Fruit fly (Drosophila melanogaster) ovary, adult (tissue): ENCODE results near the gene CG11380.
A peak's percentile ranks its signal among the peaks of the same experiment; 100 is the strongest.

Experiments used
- CG17801 ChIP-seq: fragments of 200-800 bp; optimal IDR thresholded peaks from 2 replicates; lab custom pipeline; 2019; ENCODE audit warnings: missing biosample characterization, mild to moderate bottlenecking, missing genetic modification characterization, moderate library complexity; ENCODE audit not compliant: partially characterized antibody

CG11380 gene

DNA sequence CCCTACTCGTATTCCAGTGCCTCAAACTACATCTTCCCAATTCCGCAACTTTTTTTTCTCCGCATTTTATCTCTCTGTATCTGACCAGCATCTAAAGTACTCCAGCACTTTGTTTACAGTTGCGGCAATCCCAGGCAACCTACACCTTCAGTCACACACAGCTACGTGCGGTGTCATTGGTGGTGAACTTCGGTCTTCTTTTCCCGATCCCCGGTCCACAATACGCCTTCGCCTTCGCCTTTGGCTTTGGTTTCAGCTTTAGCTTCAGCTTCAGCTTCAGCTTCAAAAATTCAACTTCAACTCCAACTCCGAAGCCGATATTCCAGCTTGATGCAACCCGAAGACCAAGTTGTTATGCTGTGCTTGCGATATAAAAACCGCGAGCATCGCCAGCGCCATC lies at the start of gene CG11380:
Gene CG11380 (plus strand): TSS at position 301 of the 400 bp plus-strand sequence.
- no peak for TF ChIP-seq CG17801

DNA sequence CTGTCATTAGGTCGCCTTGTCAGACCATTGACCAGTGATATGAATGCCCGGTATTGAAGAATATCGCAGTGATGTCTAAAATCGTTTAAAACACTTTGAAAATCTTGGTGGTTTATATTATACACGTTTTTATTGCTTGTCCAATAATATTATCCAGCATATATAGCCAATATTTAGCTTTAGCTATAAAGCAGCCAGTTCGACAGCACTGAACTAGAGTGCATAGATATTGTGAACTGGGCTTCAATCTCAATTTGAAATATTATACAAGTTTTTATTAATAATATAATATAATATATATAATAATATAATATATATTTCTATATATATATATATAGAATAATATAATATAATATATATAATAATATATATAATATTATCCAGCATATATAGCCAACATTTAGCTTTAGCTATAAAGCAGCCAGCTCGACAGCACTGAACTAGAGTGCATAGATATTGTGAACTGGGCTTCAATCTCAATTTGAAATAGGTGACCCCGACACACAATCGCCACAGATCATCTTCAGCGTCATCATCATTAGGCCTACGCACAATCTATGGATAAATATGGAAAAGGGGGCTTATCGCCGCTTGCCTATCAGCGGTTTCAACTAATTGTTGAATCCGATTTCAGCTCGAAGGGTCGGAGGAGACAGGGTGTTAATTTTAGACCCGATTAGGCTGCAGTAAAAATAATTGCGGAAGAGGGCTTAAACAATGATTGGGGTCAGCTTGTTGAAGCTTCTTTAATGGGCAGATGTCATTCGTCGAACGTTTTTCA lies 48.4 kb upstream of the CG11380 start:
- TF ChIP-seq CG17801, result no peak

DNA sequence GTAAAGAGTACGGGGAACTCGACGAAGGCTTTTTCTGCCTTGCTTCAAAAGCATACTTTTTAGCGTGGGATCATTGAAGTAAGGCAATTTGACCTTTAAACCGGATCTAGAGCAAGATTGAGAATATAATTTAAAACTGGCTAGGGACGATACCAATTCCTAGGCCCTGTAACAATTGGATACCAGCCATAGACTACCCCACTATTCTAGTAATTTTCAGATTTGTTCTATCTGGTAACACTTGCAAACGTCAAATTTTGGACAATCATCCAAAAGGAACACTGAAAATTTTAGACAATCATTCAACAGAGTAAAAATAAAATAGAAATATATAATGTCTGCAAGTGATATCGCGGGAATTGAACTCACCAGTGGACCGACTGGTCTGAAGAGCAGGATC lies 45.8 kb upstream of the CG11380 start, which contains the start of gene CG14628:
Gene CG14628 (plus strand): TSS at position 301 of the 400 bp plus-strand sequence.
- no peak for TF ChIP-seq CG17801

DNA sequence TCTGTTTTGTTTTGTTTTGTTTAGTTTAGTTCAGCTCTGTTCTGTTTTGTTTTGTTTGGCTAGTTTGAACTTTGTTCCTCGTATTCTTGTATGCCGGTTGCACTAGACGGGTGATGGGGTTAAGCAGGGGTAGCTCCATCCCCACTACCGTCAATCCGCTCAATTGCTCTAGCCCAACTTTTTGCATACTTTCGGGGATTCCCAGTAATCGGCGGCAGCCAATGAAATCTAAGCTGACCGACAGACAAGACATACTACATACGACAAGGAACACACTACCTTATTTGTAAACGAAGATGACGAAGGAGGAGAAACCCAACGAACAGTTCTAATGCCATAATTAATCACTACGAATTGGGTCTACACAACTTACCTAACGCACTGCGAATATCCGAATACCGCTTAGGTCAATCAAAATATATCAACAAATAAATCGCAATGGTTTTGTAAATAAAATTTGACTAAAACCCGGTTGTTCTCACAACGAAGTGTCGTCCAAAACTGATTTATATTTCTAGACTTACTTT lies 29.1 kb upstream of the CG11380 start, which contains the start of gene eIF4E7:
Gene eIF4E7 (minus strand): TSS at position 477 of the 527 bp plus-strand sequence.
- TF ChIP-seq CG17801, result no peak

DNA sequence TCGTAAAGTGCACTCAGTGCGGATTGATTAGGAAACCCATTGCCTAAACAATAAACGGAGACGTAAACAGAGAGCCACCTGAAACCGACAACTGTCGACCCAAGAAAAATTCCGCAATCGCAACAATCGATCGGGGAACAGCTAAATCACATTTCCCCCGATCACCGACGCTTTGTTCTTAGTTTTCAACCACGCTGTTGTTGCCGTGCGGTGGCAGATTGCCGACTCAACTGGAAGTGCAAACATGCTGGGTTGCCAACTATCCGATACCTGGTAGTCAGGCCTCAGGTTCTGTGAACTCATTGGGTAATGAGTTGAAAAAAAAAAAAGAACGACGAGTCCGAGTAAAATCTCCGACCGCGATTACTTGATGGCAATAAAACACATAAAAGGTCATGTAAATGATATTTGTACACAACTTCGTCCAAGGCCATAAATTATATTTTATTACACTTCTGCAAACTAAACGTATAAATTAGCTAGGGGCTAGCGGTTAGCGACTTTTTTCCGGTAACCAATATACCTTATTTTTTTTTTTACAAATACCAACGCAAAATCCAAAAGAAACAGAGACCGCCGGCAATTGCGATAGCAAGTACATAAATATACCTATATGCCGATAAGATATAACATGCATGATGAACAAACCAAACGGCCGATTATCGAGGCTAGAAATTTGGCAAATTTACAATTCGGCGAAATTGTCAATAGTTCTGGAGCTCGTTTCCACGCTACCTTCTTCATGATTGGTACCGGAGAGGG lies 20.8 kb upstream of the CG11380 start, which contains the start of gene CG11378:
Gene CG11378 (plus strand): TSS at position 712 of the 762 bp plus-strand sequence.
- no peak for TF ChIP-seq CG17801

DNA sequence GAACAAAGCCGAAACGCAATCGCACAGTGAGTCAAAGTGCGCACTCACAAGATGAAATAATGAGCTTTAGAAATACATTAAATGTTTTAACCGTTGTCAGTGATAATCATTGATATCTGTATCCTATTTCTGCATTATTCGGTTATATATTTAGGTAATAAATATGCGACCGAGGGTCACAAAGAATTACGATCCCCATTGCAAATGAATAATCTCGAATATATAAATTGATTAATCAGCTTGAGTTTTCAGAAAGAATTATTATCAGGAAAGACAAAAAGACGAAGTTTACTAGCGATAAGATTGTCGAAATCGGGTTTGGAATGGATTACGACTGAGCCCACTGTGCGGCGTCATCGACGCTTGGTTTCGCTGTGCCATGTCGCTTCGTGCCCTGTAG lies 20.1 kb upstream of the CG11380 start:
- peak; percentile 89 for TF ChIP-seq CG17801

DNA sequence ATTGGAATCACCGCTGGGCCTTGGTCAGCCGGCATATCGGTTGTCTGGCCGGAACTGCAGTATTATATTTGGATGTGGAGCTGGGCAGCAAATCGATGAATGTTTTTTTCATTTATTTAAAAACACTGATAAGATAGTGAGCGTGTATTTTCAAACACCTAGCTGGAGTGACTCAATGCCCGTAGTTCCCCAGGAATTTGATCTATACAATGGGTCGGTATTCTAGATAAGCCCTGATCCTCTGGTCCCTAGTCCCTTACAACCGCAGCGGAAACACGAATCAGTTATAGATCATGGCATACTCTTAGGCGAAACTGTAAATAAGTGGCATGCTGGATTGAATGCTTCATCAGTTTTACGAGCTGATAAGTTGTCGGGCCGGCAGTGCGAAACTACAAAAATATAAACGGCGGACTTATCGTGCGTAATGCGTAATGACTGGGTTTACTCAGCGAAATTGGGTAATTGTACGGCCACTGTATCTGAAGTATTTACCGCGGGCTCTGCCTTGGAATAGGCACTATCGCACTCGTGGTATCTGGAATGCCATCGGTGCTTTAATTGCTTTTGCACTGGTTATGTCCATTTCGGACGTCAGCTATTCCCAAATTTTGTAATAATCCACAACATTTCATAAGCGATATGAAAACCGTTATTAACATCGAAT lies 18.2 kb upstream of the CG11380 start:
- TF ChIP-seq CG17801, result no peak

DNA sequence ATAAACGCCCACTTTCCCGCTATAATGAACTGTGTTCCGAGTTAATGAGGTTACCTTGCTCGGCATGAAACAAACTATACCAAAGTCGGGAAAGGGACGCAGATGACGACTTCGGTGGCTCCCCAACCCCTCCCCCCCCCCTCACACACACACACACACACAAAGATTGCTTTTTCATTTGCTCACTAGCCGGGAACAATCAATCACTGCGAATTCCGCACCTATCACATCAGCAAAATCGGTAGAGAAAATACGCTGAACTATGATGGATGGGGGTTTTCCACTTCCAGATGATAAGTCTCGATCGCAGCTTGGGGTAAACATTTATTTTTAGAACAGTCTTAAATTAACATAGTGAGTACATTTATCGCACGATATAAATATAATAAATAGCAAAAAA lies 17.5 kb upstream of the CG11380 start:
- no peak for TF ChIP-seq CG17801

DNA sequence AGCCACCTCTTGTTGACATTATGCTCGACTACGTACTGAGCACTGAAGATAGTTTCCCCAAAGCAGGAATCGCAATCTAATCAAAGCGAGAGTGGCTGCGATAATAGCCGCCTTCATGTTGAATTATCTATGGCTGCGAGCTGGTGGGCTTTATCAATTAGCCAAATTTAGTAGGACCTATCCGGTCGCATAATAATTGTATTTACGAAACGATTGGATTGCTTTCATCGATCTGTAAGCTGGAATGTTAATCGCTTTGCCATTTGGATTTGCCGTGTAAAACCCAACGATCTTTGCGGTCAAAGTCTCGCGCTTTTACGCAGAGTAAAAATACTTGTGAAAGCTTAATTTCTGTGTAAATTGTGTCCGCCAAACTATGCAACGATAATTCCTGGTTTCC lies 15.1 kb upstream of the CG11380 start, which contains the start of gene CG11384:
Gene CG11384 (minus strand): TSS at position 43 of the 400 bp plus-strand sequence.
- TF ChIP-seq CG17801, result no peak

DNA sequence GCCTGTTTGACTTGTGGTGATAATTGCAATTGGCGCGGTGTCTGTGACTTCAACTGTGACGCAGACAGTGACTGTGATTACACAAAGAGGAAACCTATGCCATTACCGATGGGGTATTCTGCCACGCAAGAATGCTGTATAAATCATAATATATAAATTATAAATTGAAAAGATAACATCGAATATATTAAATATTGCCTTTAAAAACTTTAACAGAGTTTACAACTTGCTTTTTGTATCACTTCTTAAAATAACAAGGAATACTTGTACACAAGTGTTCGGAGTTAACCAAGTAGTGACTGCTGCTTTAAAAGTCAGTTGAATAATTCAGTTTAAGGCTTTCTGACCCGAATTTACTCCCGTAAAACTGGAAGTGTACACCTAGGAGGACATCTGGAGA lies 11.2 kb upstream of the CG11380 start, which contains the start of gene CG11379:
Gene CG11379 (plus strand): TSS at position 301 of the 400 bp plus-strand sequence.
- no peak for TF ChIP-seq CG17801

DNA sequence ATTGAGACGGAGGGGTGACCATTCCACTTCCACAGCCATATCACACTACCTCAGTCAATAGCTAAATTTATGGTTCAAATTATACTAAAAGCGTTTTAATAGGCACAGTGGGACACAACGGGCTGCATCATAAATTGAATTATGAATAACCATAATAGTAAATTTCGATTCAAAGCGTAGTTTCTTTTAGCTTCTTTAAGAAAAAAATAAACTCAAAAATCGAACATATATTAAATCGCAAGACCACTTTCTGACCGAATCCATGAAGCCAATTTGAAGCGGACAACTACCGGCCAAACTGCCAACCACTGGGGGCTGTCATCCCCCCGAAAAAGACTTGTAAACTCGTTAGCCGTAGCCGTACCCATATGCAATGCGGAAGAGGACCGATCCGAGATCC lies 10.2 kb upstream of the CG11380 start:
- no peak for TF ChIP-seq CG17801

DNA sequence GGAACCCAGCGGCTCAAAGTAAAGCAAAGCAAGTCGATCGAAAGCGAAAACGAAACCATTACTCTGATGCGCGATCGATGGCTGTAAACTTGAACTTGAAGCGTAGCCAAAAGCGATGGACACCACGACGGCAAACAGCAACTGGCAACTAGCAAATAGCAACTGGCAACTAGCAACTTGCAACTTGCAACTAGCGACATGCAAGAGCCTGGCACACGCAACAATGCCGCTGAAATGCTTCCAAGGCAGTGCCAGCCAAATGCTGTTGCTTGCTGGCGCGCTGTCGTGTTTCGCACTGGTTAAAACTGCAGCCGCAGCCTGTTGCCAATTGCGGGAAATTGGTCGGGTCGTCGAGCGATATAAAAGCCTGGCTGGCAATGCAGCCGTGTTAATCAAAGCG lies 9.8 kb upstream of the CG11380 start, which contains the start of gene CG14627:
Gene CG14627 (plus strand): TSS at position 301 of the 400 bp plus-strand sequence.
- TF ChIP-seq CG17801, result no peak

DNA sequence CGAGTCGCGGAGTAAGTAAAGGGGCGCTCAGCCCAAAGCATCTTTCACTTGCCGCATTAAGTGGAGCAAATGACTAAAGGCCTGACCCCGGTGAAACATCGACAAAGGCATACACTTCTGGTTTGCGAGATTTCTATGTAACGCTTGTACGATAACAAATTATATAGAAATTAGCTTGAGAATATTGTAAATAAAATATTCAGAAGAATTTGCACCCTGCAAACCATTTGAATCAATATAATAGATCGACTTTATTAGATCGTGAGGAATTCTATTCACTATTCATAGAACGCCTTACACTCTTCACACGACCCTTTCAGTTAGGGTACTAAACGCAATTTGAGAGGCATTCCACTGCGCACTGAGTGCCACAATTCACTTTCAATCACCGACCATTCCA lies 7.4 kb upstream of the CG11380 start:
- no peak for TF ChIP-seq CG17801

DNA sequence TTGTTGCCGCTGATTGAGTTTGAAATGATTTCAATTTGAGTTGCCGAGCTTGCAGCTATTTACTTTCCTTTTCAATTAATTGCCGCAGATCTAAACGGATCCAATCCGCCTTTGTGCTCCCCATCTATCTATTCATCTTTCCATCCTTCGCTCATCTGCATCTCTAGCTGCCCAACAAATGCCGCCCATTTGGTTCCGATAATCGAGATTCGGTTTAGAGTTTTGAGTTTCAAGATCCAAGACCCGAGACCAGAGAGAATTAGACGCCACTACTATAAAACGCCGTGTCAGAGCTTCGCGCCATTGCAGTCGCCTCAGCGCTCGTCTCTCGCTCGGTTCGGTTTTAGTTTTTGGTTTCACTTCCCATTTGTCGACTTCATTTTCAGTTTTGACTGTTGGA lies 6.6 kb upstream of the CG11380 start, which contains the start of gene CG14626:
Gene CG14626 (plus strand): TSS at position 301 of the 400 bp plus-strand sequence.
- TF ChIP-seq CG17801, result no peak

DNA sequence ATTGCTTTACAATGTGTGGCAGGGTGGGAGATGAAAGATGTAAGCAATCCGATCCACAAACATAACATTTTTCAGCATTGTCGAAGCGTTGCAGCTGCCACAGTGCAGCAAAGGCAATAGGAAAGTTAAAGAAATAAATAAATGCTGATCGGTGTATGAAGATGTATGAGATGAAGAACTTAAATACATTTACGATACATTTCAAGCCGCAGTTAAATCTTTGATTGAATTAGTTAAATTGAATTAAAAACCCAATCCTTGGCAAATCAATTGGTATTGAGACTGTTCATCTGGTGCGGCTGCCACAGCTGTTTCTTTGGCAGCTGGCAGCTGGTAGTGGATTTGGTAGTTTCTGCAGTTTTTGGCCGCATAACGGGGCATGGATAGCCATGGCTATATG lies 6.8 kb downstream of the CG11380 start:
- TF ChIP-seq CG17801, result no peak

DNA sequence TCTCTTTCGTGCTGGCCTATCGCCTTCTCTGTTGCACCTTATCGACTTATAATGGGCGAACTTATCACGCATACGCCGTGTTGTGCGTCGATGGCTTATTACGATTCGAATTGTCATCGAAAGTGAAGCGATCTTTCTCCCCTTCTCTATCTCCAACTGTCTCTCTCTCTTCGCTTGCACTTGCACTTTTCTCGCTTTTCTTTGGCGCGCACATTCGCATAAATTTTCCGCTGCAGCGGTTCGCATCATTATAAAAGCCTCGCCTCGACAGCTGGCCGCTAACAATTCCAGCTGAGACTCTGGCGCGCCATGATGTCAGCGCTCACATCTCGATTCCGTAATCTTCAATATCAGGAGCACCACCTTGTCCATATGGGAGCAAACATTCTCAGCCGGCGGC lies 8.1 kb downstream of the CG11380 start, which contains the start of gene CG14625:
Gene CG14625 (plus strand): TSS at position 301 of the 400 bp plus-strand sequence.
- TF ChIP-seq CG17801, result no peak
